Worm (Caenorhabditis elegans): ENCODE measurements around the gene R10E9.4.
A peak's percentile ranks its signal among the peaks of the same experiment; 100 is the strongest.

R10E9.4 gene

DNA sequence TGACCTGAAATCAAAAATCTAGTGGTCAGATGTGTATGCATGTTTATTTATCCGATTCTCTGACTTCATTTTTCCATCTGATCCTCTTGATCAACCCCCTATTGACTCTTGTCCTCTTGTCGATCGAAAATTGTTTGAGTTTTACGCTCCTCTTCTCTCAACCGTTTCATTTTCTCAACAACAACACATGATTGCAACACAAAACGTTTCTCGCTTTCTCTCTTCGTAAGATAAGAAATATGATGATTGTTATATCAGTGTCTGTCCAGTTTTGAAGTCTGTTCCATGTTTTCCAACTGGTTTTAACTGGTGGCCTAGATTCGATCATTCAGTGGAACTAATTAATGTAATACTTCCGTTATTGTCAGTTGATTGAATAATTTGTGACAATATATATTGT lies 20.5 kb downstream of the R10E9.4 start:
- TF ChIP-seq F13H6.1 (tag; optimal IDR thresholded peaks at IDR 0.05) (peak; percentile 4), crh-2 (tag; optimal IDR thresholded peaks at IDR 0.05) (peak; percentile 5), sma-9 (GFP tag; optimal IDR thresholded peaks at IDR 0.05) (peak; percentile 58), sma-9 (tag; optimal IDR thresholded peaks at IDR 0.05) (no peak), blmp-1 (tag; optimal IDR thresholded peaks at IDR 0.05; ENCODE audit: insufficient read depth) (no peak), lsy-2 (tag; optimal IDR thresholded peaks at IDR 0.05) (peak in 1 of 2 experiments; percentile 37), lin-11 (tag; optimal IDR thresholded peaks at IDR 0.05) (no peak), gmeb-1 (tag; optimal IDR thresholded peaks at IDR 0.05) (peak; percentile 36), nhr-25 (tag; optimal IDR thresholded peaks at IDR 0.05) (peak; percentile 33), fos-1 (tag; optimal IDR thresholded peaks at IDR 0.05) (peak; percentile 9), nhr-129 (tag; optimal IDR thresholded peaks at IDR 0.05) (peak; percentile 81), nhr-6 (tag; optimal IDR thresholded peaks at IDR 0.05) (no peak)

DNA sequence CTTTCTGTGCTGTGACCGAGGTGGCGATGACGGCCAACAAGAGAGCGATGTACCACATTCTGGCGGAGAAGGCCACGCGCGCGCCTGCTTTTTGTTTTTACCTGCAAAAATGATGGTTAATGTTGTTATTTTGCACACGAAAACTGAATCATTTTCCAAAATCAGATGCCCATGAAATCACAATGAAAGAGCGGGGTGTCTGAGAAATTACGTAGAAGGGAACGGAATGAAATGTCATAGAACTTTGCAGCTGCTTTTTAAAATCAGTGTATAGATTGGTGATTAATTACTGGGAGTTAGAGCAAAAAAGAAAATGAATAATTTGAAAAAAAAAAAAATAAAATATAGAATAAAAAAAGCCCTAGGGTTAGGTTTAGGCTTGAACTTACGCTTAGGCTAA lies 36.8 kb downstream of the R10E9.4 start, which contains the start of gene npl-10:
TSS of gene npl-10 (minus strand) at position 101 of the 400 bp plus-strand sequence.
- TF ChIP-seq lsy-2 (tag; optimal IDR thresholded peaks at IDR 0.05) (no peak), elt-1 (tag; optimal IDR thresholded peaks at IDR 0.05) (no peak), gmeb-1 (tag; optimal IDR thresholded peaks at IDR 0.05) (no peak), peb-1 (tag; optimal IDR thresholded peaks at IDR 0.05) (no peak), nhr-77 (tag; optimal IDR thresholded peaks at IDR 0.05) (no peak), unc-62 (GFP tag; optimal IDR thresholded peaks at IDR 0.05) (no peak), zag-1 (tag; optimal IDR thresholded peaks at IDR 0.05) (no peak), mdl-1 (tag; optimal IDR thresholded peaks at IDR 0.05) (no peak), lin-13 (GFP tag; optimal IDR thresholded peaks at IDR 0.05) (no peak), R02D3.7 (tag; optimal IDR thresholded peaks at IDR 0.05) (no peak)

DNA sequence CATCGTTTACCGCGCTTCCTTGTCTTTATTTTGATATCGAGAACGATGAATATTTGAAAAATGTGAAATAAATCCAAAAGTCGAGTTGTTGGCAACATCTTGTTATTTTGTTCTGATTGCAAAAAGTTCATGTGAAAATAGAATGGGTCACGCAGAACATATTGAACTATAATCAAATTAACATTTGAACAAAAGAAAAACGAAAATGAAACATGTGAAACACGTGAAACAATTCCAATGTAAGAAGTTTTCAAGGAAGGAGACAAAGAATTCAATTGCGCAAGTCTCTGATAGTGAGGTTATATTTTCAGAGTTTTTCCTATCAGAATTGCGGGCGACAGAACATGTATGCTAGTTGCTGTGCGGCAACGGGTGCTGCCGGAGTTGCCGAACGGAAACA lies 41.2 kb downstream of the R10E9.4 start, which contains the start of gene F37A8.2:
TSS of gene F37A8.2 (minus strand) at position 101 of the 400 bp plus-strand sequence.
- no peak for TF ChIP-seq nhr-237 (tag; optimal IDR thresholded peaks at IDR 0.05)
- no peak for TF ChIP-seq ceh-82 (tag; optimal IDR thresholded peaks at IDR 0.05)
- TF ChIP-seq nhr-21 (tag; optimal IDR thresholded peaks at IDR 0.05), result no peak
- TF ChIP-seq unc-39 (tag; optimal IDR thresholded peaks at IDR 0.05), result no peak
- TF ChIP-seq ceh-16 (tag; optimal IDR thresholded peaks at IDR 0.05), result no peak
- no peak for TF ChIP-seq aly-2 (tag; optimal IDR thresholded peaks at IDR 0.05)
- no peak for TF ChIP-seq sma-3 (GFP tag; optimal IDR thresholded peaks at IDR 0.05)
- no peak for TF ChIP-seq sma-9 (GFP tag; optimal IDR thresholded peaks at IDR 0.05)
- TF ChIP-seq sma-9 (tag; optimal IDR thresholded peaks at IDR 0.05), result no peak
- no peak for TF ChIP-seq egl-27 (tag; optimal IDR thresholded peaks at IDR 0.05)
- no peak for TF ChIP-seq nhr-129 (tag; optimal IDR thresholded peaks at IDR 0.05)
- no peak for TF ChIP-seq lin-13 (GFP tag; optimal IDR thresholded peaks at IDR 0.05)
- TF ChIP-seq crh-2 (tag; optimal IDR thresholded peaks at IDR 0.05), result no peak
- no peak for TF ChIP-seq mbf-1 (tag; optimal IDR thresholded peaks at IDR 0.05)

DNA sequence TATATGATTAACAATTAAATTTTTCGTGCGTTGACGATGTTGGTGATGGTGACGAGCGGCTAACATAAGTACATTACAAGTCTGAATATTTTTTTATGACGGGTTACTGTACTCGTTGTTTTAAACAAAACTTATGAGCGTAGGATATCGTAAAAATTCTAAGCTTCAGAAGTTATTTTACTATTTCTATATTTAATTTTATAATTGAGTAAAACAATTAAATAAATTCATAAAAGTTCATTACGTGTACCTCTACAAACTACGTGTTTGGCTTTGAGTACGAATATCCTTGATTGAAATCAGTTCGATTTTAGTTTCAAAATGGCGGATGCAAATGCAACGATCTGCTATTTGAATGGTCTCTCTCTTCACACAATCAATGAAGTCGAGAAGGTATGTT lies 44.5 kb downstream of the R10E9.4 start, which contains the start of gene F37A8.1:
TSS of gene F37A8.1 (plus strand) at position 301 of the 400 bp plus-strand sequence.
- TF ChIP-seq nhr-129 (tag; optimal IDR thresholded peaks at IDR 0.05), result no peak
- TF ChIP-seq nhr-12 (tag; optimal IDR thresholded peaks at IDR 0.05), result no peak
- no peak for TF ChIP-seq nhr-23 (tag; optimal IDR thresholded peaks at IDR 0.05)
- TF ChIP-seq mbf-1 (tag; optimal IDR thresholded peaks at IDR 0.05), result no peak
- no peak for TF ChIP-seq R02D3.7 (tag; optimal IDR thresholded peaks at IDR 0.05)
- no peak for TF ChIP-seq crh-2 (tag; optimal IDR thresholded peaks at IDR 0.05)
- TF ChIP-seq mab-5 (tag; optimal IDR thresholded peaks at IDR 0.05), result no peak
- no peak for TF ChIP-seq ZK546.5 (tag; optimal IDR thresholded peaks at IDR 0.05)
- TF ChIP-seq snpc-4 (tag; optimal IDR thresholded peaks at IDR 0.05), result no peak
- TF ChIP-seq nhr-25 (tag; optimal IDR thresholded peaks at IDR 0.05), result no peak
- no peak for TF ChIP-seq elt-1 (tag; optimal IDR thresholded peaks at IDR 0.05)
- no peak for TF ChIP-seq skn-1 (tag; optimal IDR thresholded peaks at IDR 0.05)
- TF ChIP-seq sma-9 (GFP tag; optimal IDR thresholded peaks at IDR 0.05), result no peak
- no peak for TF ChIP-seq sma-9 (tag; optimal IDR thresholded peaks at IDR 0.05)
- TF ChIP-seq fos-1 (tag; optimal IDR thresholded peaks at IDR 0.05), result no peak
- no peak for TF ChIP-seq aly-2 (tag; optimal IDR thresholded peaks at IDR 0.05)

DNA sequence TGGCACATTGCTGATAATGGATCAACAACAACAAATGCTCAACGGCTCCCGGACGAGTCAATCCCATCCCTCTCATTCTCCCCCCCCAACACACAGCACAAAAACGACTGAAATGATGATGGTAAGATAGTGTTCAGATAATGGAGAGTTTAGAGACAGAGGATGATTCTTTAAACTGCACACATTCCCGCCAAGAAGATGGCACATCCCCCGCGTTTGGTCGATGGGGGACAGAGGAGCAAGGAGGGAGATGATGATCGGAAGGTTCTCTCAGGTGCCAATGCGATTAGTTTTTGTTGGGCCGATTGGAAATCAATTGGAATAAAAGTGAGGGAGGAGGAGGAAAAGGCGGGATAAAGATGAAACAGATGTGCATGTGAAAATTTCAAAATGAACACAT lies 45.1 kb downstream of the R10E9.4 start:
- TF ChIP-seq C34F6.9 (tag; optimal IDR thresholded peaks at IDR 0.05), result peak; percentile 40
- TF ChIP-seq nhr-12 (tag; optimal IDR thresholded peaks at IDR 0.05), result no peak
- no peak for TF ChIP-seq aly-2 (tag; optimal IDR thresholded peaks at IDR 0.05)
- TF ChIP-seq F13H6.1 (tag; optimal IDR thresholded peaks at IDR 0.05), result peak; percentile 43
- peak; percentile 46 for TF ChIP-seq sma-9 (GFP tag; optimal IDR thresholded peaks at IDR 0.05)
- no peak for TF ChIP-seq sma-9 (tag; optimal IDR thresholded peaks at IDR 0.05)
- TF ChIP-seq lin-39 (tag; optimal IDR thresholded peaks at IDR 0.05), result no peak
- TF ChIP-seq peb-1 (tag; optimal IDR thresholded peaks at IDR 0.05), result no peak
- TF ChIP-seq unc-39 (tag; optimal IDR thresholded peaks at IDR 0.05), result no peak
- TF ChIP-seq lin-11 (tag; optimal IDR thresholded peaks at IDR 0.05), result no peak
- TF ChIP-seq nhr-129 (tag; optimal IDR thresholded peaks at IDR 0.05), result peak; percentile 59
- TF ChIP-seq ztf-4 (tag; optimal IDR thresholded peaks at IDR 0.05), result peak; percentile 6

Measured in whole organism, L2 larva.